Fruit fly (Drosophila melanogaster): ENCODE data around the gene Ant2.
A peak's percentile ranks its signal among the peaks of the same experiment; 100 is the strongest.

The Ant2 gene

DNA sequence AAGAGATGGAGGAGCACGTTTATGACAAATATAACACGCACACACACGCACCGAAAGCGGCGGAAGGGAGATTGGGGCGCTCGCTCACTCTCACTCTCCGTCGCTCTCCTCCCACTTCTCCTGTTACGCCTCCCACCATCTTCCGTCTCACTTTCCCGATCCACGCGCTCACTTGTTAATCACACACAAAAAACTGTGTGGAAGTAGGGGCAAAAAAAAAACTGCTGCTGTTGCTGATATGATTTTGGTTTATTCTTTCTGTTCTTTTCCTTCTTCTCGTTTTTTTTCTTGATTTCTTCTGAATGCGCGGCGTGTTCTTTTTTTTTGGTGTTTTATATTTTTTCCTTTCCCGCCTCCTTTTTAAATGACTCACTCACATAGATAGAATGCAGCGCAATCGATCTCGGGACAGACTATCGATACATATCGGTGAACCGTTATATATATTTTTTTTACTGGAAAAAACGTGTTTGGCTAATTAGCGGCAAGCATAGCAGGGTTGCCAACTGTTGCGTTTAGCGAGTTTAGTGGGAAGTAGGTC lies 19.0 kb upstream of the Ant2 start (continued):
- TF ChIP-seq CG7368 (GFP tag; optimal IDR thresholded peaks at IDR 0.05) (peak; percentile 52), CG16779 (tag; optimal IDR thresholded peaks at IDR 0.05) (peak; percentile 83), spab (GFP tag; optimal IDR thresholded peaks at IDR 0.05) (peak; percentile 83), CG4318 (GFP tag; optimal IDR thresholded peaks at IDR 0.05) (no peak), Smox (GFP tag; optimal IDR thresholded peaks at IDR 0.05) (peak; percentile 47), dsx (GFP tag; optimal IDR thresholded peaks at IDR 0.05; ENCODE audit: poor library complexity, severe bottlenecking) (peak; percentile 75), CG31627 (GFP tag; optimal IDR thresholded peaks at IDR 0.05) (no peak), CG1621 (tag; optimal IDR thresholded peaks at IDR 0.05) (peak; percentile 85), Eip78C (GFP tag) (peak; percentile 79), CG3919 (GFP tag; optimal IDR thresholded peaks at IDR 0.05) (peak; percentile 40), Sox102F (GFP tag; optimal IDR thresholded peaks at IDR 0.05) (peak; percentile 75), Hr4 (GFP tag; optimal IDR thresholded peaks at IDR 0.05) (peak; percentile 17), CG3032 (tag; optimal IDR thresholded peaks at IDR 0.05) (peak; percentile 66), CG6808 (GFP tag; optimal IDR thresholded peaks at IDR 0.05) (peak; percentile 90), Lpt (GFP tag; optimal IDR thresholded peaks at IDR 0.05) (peak; percentile 25), OdsH (GFP tag; optimal IDR thresholded peaks at IDR 0.05) (peak; percentile 27), pdm3 (GFP tag; optimal IDR thresholded peaks at IDR 0.05) (peak; percentile 54), fkh (GFP tag; optimal IDR thresholded peaks at IDR 0.05) (peak; percentile 39), CG8119 (GFP tag; IDR thresholded peaks at IDR 0.05) (peak; percentile 72), Sox14 (GFP tag; optimal IDR thresholded peaks at IDR 0.05) (peak; percentile 26), CG34406 (GFP tag; optimal IDR thresholded peaks at IDR 0.05) (peak; percentile 70), CG11294 (GFP tag; IDR thresholded peaks at IDR 0.05) (peak; percentile 37; the same call in 1 of the 2 replicates), svp (GFP tag) (peak; percentile 76)

DNA sequence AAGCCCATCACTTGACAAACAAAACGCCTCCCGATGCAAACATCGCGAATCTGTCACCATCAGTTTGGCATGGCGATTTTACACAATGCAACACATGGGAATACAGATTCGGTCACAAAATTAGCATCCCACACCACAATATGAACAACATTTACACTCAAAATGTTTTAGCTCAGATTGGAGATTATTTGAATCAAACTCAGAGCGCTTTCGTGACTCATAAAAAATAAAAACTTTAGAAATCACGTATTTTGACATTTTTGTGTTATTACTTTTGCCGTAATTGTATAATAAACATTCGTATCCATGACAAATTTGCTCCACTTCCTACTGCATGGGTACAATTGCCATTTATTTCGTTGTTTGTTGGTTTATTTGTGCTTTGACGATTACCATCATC lies 17.3 kb upstream of the Ant2 start:
- peak; percentile 27 for TF ChIP-seq CG31627 (GFP tag; optimal IDR thresholded peaks at IDR 0.05)
- TF ChIP-seq CG6163 (GFP tag; IDR thresholded peaks at IDR 0.05): peak; percentile 64; the same call in 2 of the 3 replicates
- peak; percentile 65 for TF ChIP-seq svp (GFP tag)
- peak; percentile 35 for TF ChIP-seq Met (GFP tag; optimal IDR thresholded peaks at IDR 0.05)
- TF ChIP-seq CG11902 (GFP tag; optimal IDR thresholded peaks at IDR 0.05): no peak
- TF ChIP-seq ss (GFP tag; optimal IDR thresholded peaks at IDR 0.05): no peak
- TF ChIP-seq lz (GFP tag; optimal IDR thresholded peaks at IDR 0.05): peak; percentile 2
- peak; percentile 13 for TF ChIP-seq CG32006 (GFP tag; optimal IDR thresholded peaks at IDR 0.05)
- peak; percentile 46 for TF ChIP-seq Hr39 (GFP tag; optimal IDR thresholded peaks at IDR 0.05)
- TF ChIP-seq acj6 (GFP tag; optimal IDR thresholded peaks at IDR 0.05): peak; percentile 28
- TF ChIP-seq net (GFP tag; optimal IDR thresholded peaks at IDR 0.05): peak; percentile 36
- peak; percentile 47 for TF ChIP-seq CG15336 (GFP tag; IDR thresholded peaks at IDR 0.05)
- peak; percentile 49; the same call in 1 of the 3 replicates for TF ChIP-seq eg (GFP tag; IDR thresholded peaks at IDR 0.05)
- no peak for TF ChIP-seq CG8632 (GFP tag; optimal IDR thresholded peaks at IDR 0.05)
- peak; percentile 14 for TF ChIP-seq topi (GFP tag; optimal IDR thresholded peaks at IDR 0.05)
- peak; percentile 0 for TF ChIP-seq CG10669 (GFP tag; optimal IDR thresholded peaks at IDR 0.05)
- peak; percentile 19 for TF ChIP-seq Smox (GFP tag; optimal IDR thresholded peaks at IDR 0.05)
- TF ChIP-seq Eip78C (GFP tag): peak; percentile 51
- TF ChIP-seq Sox102F (GFP tag; optimal IDR thresholded peaks at IDR 0.05): peak; percentile 8
- no peak for TF ChIP-seq fd85E (GFP tag; optimal IDR thresholded peaks at IDR 0.05)
- TF ChIP-seq Hr4 (GFP tag; optimal IDR thresholded peaks at IDR 0.05): peak; percentile 48
- peak; percentile 30 for TF ChIP-seq cyc (GFP tag; optimal IDR thresholded peaks at IDR 0.05)
- TF ChIP-seq Sox14 (GFP tag; optimal IDR thresholded peaks at IDR 0.05): peak; percentile 15
- no peak for TF ChIP-seq Blimp-1 (GFP tag; optimal IDR thresholded peaks at IDR 0.05)
- no peak for TF ChIP-seq salr (GFP tag; optimal IDR thresholded peaks at IDR 0.05)
- no peak for TF ChIP-seq CG10631 (GFP tag; optimal IDR thresholded peaks at IDR 0.05)
- TF ChIP-seq CG8319 (GFP tag; optimal IDR thresholded peaks at IDR 0.05): no peak
- TF ChIP-seq OdsH (GFP tag; optimal IDR thresholded peaks at IDR 0.05): peak; percentile 5
- TF ChIP-seq CG16779 (tag; optimal IDR thresholded peaks at IDR 0.05): no peak
- TF ChIP-seq esn (GFP tag; optimal IDR thresholded peaks at IDR 0.05): peak; percentile 37
- no peak for TF ChIP-seq Eip93F (GFP tag; optimal IDR thresholded peaks at IDR 0.05)
- no peak for TF ChIP-seq Ets96B (tag; optimal IDR thresholded peaks at IDR 0.05)
- peak; percentile 4 for TF ChIP-seq achi (GFP tag; optimal IDR thresholded peaks at IDR 0.05)
- peak; percentile 24 for TF ChIP-seq pdm3 (GFP tag; optimal IDR thresholded peaks at IDR 0.05)

All from whole organism, prepupa.